Worm (Caenorhabditis elegans) whole organism, mixed stage, embryonic: ENCODE measurements around the gene fat-2.

ENCODE experiments used
- M03D4.4 ChIP-seq: sonication (generic microtip); optimal IDR thresholded peaks from 2 replicates; lab custom pipeline; 2017; ENCODE audit warnings: mild to moderate bottlenecking, missing genetic modification characterization, missing compliant biosample characterization
- bed-3 ChIP-seq: fragments of 200-800 bp; sonication (Bioruptor generic); optimal IDR thresholded peaks from 3 replicates; lab custom pipeline; 2018; ENCODE audit warnings: mild to moderate bottlenecking, missing genetic modification characterization, moderate library complexity, missing compliant biosample characterization
- blmp-1 ChIP-seq: fragments of 150-350 bp; optimal IDR thresholded peaks from 2 replicates; lab custom pipeline; 2014; ENCODE audit warnings: missing biosample characterization, missing genetic modification characterization
- ceh-39 ChIP-seq: fragments of 150-350 bp; optimal IDR thresholded peaks from 2 replicates; lab custom pipeline; 2014; ENCODE audit warnings: missing biosample characterization, missing genetic modification characterization
- ceh-43 ChIP-seq: fragments of 200-800 bp; sonication (Bioruptor generic); optimal IDR thresholded peaks from 2 replicates; lab custom pipeline; 2018; ENCODE audit warnings: mild to moderate bottlenecking, missing genetic modification characterization, moderate library complexity, missing compliant biosample characterization
- ceh-83 ChIP-seq: fragments of 200-800 bp; sonication (Bioruptor generic); optimal IDR thresholded peaks from 2 replicates; lab custom pipeline; 2018; ENCODE audit warnings: mild to moderate bottlenecking, missing genetic modification characterization, missing compliant biosample characterization
- ces-1 ChIP-seq: fragments of 150-350 bp; optimal IDR thresholded peaks from 2 replicates; lab custom pipeline; 2014; ENCODE audit warnings: missing biosample characterization, missing genetic modification reagents, missing genetic modification characterization
- cnd-1 ChIP-seq: fragments of 200-800 bp; sonication (Bioruptor generic); optimal IDR thresholded peaks from 2 replicates; lab custom pipeline; 2018; ENCODE audit warnings: mild to moderate bottlenecking, missing genetic modification characterization, missing compliant biosample characterization
- drap-1 ChIP-seq: fragments of 200-800 bp; sonication (Bioruptor generic); optimal IDR thresholded peaks from 3 replicates; lab custom pipeline; 2018; ENCODE audit warnings: mild to moderate bottlenecking, missing genetic modification characterization, missing compliant biosample characterization
- elt-1 ChIP-seq: sonication (generic microtip); optimal IDR thresholded peaks from 2 replicates; lab custom pipeline; 2017; ENCODE audit warnings: missing genetic modification characterization, mild to moderate bottlenecking, missing compliant biosample characterization, antibody characterized with exemption, moderate library complexity, borderline replicate concordance; ENCODE audit not compliant: insufficient read depth
- elt-3 ChIP-seq: fragments of 150-350 bp; optimal IDR thresholded peaks from 2 replicates; lab custom pipeline; 2014; ENCODE audit warnings: missing biosample characterization, missing genetic modification characterization
- flh-1 ChIP-seq: fragments of 200-800 bp; sonication (Bioruptor generic); optimal IDR thresholded peaks from 2 replicates; lab custom pipeline; 2018; ENCODE audit warnings: mild to moderate bottlenecking, missing genetic modification characterization, moderate library complexity, missing compliant biosample characterization
- ham-2 ChIP-seq: fragments of 200-800 bp; sonication (Bioruptor generic); optimal IDR thresholded peaks from 2 replicates; lab custom pipeline; 2018; ENCODE audit warnings: mild to moderate bottlenecking, missing genetic modification characterization, missing compliant biosample characterization
- hlh-1 ChIP-seq: fragments of 150-350 bp; optimal IDR thresholded peaks from 2 replicates; lab custom pipeline; 2014; ENCODE audit warnings: missing biosample characterization, missing genetic modification reagents, missing genetic modification characterization
- lin-13 ChIP-seq: fragments of 150-350 bp; optimal IDR thresholded peaks from 2 replicates; lab custom pipeline; 2014; ENCODE audit warnings: missing biosample characterization, missing genetic modification characterization
- lin-32 ChIP-seq: fragments of 200-800 bp; sonication (Bioruptor generic); optimal IDR thresholded peaks from 2 replicates; lab custom pipeline; 2018; ENCODE audit warnings: mild to moderate bottlenecking, missing genetic modification characterization, missing compliant biosample characterization
- lsy-2 ChIP-seq: fragments of 150-350 bp; optimal IDR thresholded peaks from 2 replicates; lab custom pipeline; 2014; ENCODE audit warnings: missing biosample characterization, missing genetic modification characterization
- mab-5 ChIP-seq: fragments of 150-350 bp; optimal IDR thresholded peaks from 2 replicates; lab custom pipeline; 2014; ENCODE audit warnings: missing biosample characterization, missing genetic modification characterization
- mep-1 ChIP-seq: fragments of 150-350 bp; optimal IDR thresholded peaks from 2 replicates; lab custom pipeline; 2017; ENCODE audit warnings: missing biosample characterization, missing genetic modification reagents, missing genetic modification characterization, inconsistent platforms
- mls-2 ChIP-seq: sonication (generic microtip); optimal IDR thresholded peaks from 2 replicates; lab custom pipeline; 2016; ENCODE audit warnings: mild to moderate bottlenecking, missing genetic modification characterization, moderate library complexity, missing compliant biosample characterization
- nhr-12 ChIP-seq: fragments of 150-350 bp; optimal IDR thresholded peaks from 2 replicates; lab custom pipeline; 2014; ENCODE audit warnings: missing biosample characterization, missing genetic modification characterization
- nhr-2 ChIP-seq: fragments of 150-350 bp; optimal IDR thresholded peaks from 2 replicates; lab custom pipeline; 2014; ENCODE audit warnings: missing biosample characterization, missing genetic modification characterization
- nhr-237 ChIP-seq: fragments of 150-350 bp; optimal IDR thresholded peaks from 2 replicates; lab custom pipeline; 2014; ENCODE audit warnings: missing biosample characterization, missing genetic modification characterization
- nhr-76 ChIP-seq: sonication (generic microtip); optimal IDR thresholded peaks from 2 replicates; lab custom pipeline; 2017; ENCODE audit warnings: missing biosample characterization, missing genetic modification characterization
- sem-2 ChIP-seq: fragments of 200-800 bp; sonication (Bioruptor generic); optimal IDR thresholded peaks from 2 replicates; lab custom pipeline; 2018; ENCODE audit warnings: mild to moderate bottlenecking, missing genetic modification characterization, missing compliant biosample characterization
- tbx-8 ChIP-seq: fragments of 200-800 bp; sonication (Bioruptor generic); optimal IDR thresholded peaks from 2 replicates; lab custom pipeline; 2018; ENCODE audit warnings: mild to moderate bottlenecking, missing genetic modification characterization, moderate library complexity, missing compliant biosample characterization
- unc-120 ChIP-seq: sonication (generic microtip); optimal IDR thresholded peaks from 2 replicates; lab custom pipeline; 2017; ENCODE audit warnings: missing genetic modification characterization, missing compliant biosample characterization; ENCODE audit not compliant: poor library complexity, severe bottlenecking
- unc-39 ChIP-seq: fragments of 150-350 bp; optimal IDR thresholded peaks from 2 replicates; lab custom pipeline; 2014; ENCODE audit warnings: missing biosample characterization, missing genetic modification characterization
- unc-62 ChIP-seq: fragments of 150-350 bp; optimal IDR thresholded peaks from 2 replicates; lab custom pipeline; 2014; ENCODE audit warnings: missing biosample characterization, missing genetic modification reagents, missing genetic modification characterization
- zip-8 ChIP-seq: fragments of 150-350 bp; optimal IDR thresholded peaks from 2 replicates; lab custom pipeline; 2014; ENCODE audit warnings: missing biosample characterization, missing genetic modification characterization
- ztf-11 ChIP-seq: fragments of 150-350 bp; optimal IDR thresholded peaks from 2 replicates; lab custom pipeline; 2014; ENCODE audit warnings: missing biosample characterization, missing genetic modification characterization

The fat-2 gene

ce11 chrIV:13369120-13369842 lies 45.6 kb downstream of the fat-2 start, which contains the start of gene agt-1:
TSS of gene agt-1 (minus strand) at chrIV:13369412.
- TF ChIP-seq nhr-237 (tag; lab: Kevin White, UChicago), result no peak
- TF ChIP-seq mab-5 (tag; lab: Kevin White, UChicago), result no peak
- no peak for TF ChIP-seq nhr-12
- TF ChIP-seq unc-39, result no peak
- TF ChIP-seq ceh-43 (GFP tag; lab: Kevin White, UChicago), result no peak
- no peak for TF ChIP-seq ceh-39 (tag; lab: Kevin White, UChicago)
- TF ChIP-seq flh-1 (GFP tag; lab: Kevin White, UChicago), result no peak
- no peak for TF ChIP-seq unc-62 (GFP tag; lab: Kevin White, UChicago)
- no peak for TF ChIP-seq cnd-1 (tag; lab: Kevin White, UChicago)
- TF ChIP-seq ham-2 (GFP tag; lab: Kevin White, UChicago), result no peak
- TF ChIP-seq unc-120 (tag; lab: Kevin White, UChicago), result no peak
- TF ChIP-seq hlh-1 (tag; lab: Kevin White, UChicago), result no peak
- no peak for TF ChIP-seq drap-1 (GFP tag; lab: Kevin White, UChicago)
- no peak for TF ChIP-seq elt-3 (tag; lab: Kevin White, UChicago)
- no peak for TF ChIP-seq nhr-2 (tag; lab: Kevin White, UChicago)
- no peak for TF ChIP-seq M03D4.4 (tag; lab: Kevin White, UChicago)
- TF ChIP-seq bed-3, result no peak
- no peak for TF ChIP-seq lsy-2 (tag; lab: Kevin White, UChicago)
- TF ChIP-seq ceh-83 (GFP tag; lab: Kevin White, UChicago), result no peak
- TF ChIP-seq, all 35 proteins: peak for 0

- peak; percentile 87 for TF ChIP-seq lsy-2 (tag; lab: Kevin White, UChicago)
- TF ChIP-seq ham-2 (GFP tag; lab: Kevin White, UChicago), result no peak
These were observed 46.6 kb downstream of the fat-2 start, which contains the start of the genes rla-2, popl-7 and Y62E10A.24 for ce11 chrIV:13370235-13370739. TSS of gene rla-2 (minus strand) at chrIV:13370285. TSS of gene popl-7 (plus strand) at chrIV:13370689. TSS of gene Y62E10A.24 (plus strand) at chrIV:13370710.

- TF ChIP-seq flh-1 (GFP tag; lab: Kevin White, UChicago) (no peak), drap-1 (GFP tag; lab: Kevin White, UChicago) (no peak), tbx-8 (GFP tag; lab: Kevin White, UChicago) (no peak), ztf-11 (no peak), unc-120 (tag; lab: Kevin White, UChicago) (no peak), lsy-2 (tag; lab: Kevin White, UChicago) (no peak), nhr-12 (no peak), lin-13 (tag; lab: Kevin White, UChicago) (no peak), ces-1 (no peak), elt-1 (tag; lab: Kevin White, UChicago) (no peak), zip-8 (tag; lab: Kevin White, UChicago) (no peak), nhr-2 (tag; lab: Kevin White, UChicago) (no peak), nhr-76 (tag; lab: Kevin White, UChicago) (no peak), sem-2 (GFP tag; lab: Kevin White, UChicago) (no peak), hlh-1 (tag; lab: Kevin White, UChicago) (no peak), ceh-43 (GFP tag; lab: Kevin White, UChicago) (no peak), ceh-83 (GFP tag; lab: Kevin White, UChicago) (no peak), mab-5 (tag; lab: Kevin White, UChicago) (no peak), unc-39 (no peak), mep-1 (tag; lab: Kevin White, UChicago) (no peak)
These were observed 48.0 kb downstream of the fat-2 start, which contains the start of gene Y62E10A.6 for ce11 chrIV:13371699-13372098. TSS of gene Y62E10A.6 (plus strand) at chrIV:13371999.

- TF ChIP-seq cnd-1 (tag; lab: Kevin White, UChicago) (no peak), unc-39 (no peak), ztf-11 (no peak), lin-13 (tag; lab: Kevin White, UChicago) (no peak), lin-32 (no peak), tbx-8 (GFP tag; lab: Kevin White, UChicago) (no peak), hlh-1 (tag; lab: Kevin White, UChicago) (no peak), mls-2 (tag; lab: Kevin White, UChicago) (no peak), mep-1 (tag; lab: Kevin White, UChicago) (no peak), blmp-1 (tag; lab: Kevin White, UChicago) (no peak)
These were observed 51.2 kb downstream of the fat-2 start for ce11 chrIV:13374918-13375317.
